Fruit fly (Drosophila melanogaster) whole organism, adult: ENCODE data around the gene CG7573.

Experiments
- CG14711 ChIP-seq: fragments of 200-800 bp; sonication (Bioruptor generic); optimal IDR thresholded peaks from 2 replicates; lab custom pipeline; 2018; ENCODE audit warnings: missing biosample characterization, mild to moderate bottlenecking, missing genetic modification characterization, moderate library complexity
- CG33017 ChIP-seq: fragments of 200-800 bp; sonication (Bioruptor generic); optimal IDR thresholded peaks from 2 replicates; lab custom pipeline; 2018; ENCODE audit warnings: missing biosample characterization, mild to moderate bottlenecking, missing genetic modification characterization, moderate library complexity
- CG7045 ChIP-seq: fragments of 200-800 bp; sonication (Bioruptor generic); optimal IDR thresholded peaks from 2 replicates; lab custom pipeline; 2017; ENCODE audit warnings: missing biosample characterization, mild to moderate bottlenecking, missing genetic modification characterization
- CG7101 ChIP-seq: fragments of 200-800 bp; sonication (Bioruptor generic); optimal IDR thresholded peaks from 2 replicates; lab custom pipeline; 2018; ENCODE audit warnings: missing biosample characterization, mild to moderate bottlenecking, missing genetic modification characterization, moderate library complexity
- Clk ChIP-seq: fragments of 200-800 bp; sonication (Bioruptor generic); optimal IDR thresholded peaks from 2 replicates; lab custom pipeline; 2017; ENCODE audit warnings: missing biosample characterization, missing genetic modification characterization
- Hr96 ChIP-seq: fragments of 200-800 bp; sonication (Bioruptor generic); optimal IDR thresholded peaks from 2 replicates; lab custom pipeline; 2016; ENCODE audit warnings: missing biosample characterization, missing genetic modification characterization
- Mnt ChIP-seq: fragments of 200-800 bp; sonication (Bioruptor generic); optimal IDR thresholded peaks from 2 replicates; lab custom pipeline; 2016; ENCODE audit warnings: missing biosample characterization, mild to moderate bottlenecking, missing genetic modification characterization
- bab1 ChIP-seq: fragments of 200-800 bp; sonication (Bioruptor generic); optimal IDR thresholded peaks from 3 replicates; lab custom pipeline; 2019; ENCODE audit warnings: missing biosample characterization, mild to moderate bottlenecking, missing genetic modification characterization, moderate library complexity
- cic ChIP-seq: fragments of 200-800 bp; sonication (Bioruptor generic); optimal IDR thresholded peaks from 2 replicates; lab custom pipeline; 2017; ENCODE audit warnings: missing biosample characterization, mild to moderate bottlenecking, missing genetic modification characterization, moderate library complexity
- cnc ChIP-seq, 2 experiments: fragments of >200 bp; optimal IDR thresholded peaks; 2 replicates each; lab custom pipeline; 2017
- kay ChIP-seq: fragments of 200-800 bp; sonication (Bioruptor generic); peaks from one replicate; lab custom pipeline; 2016; ENCODE audit warnings: missing biosample characterization, missing genetic modification characterization, borderline replicate concordance
- ovo ChIP-seq: fragments of 200-800 bp; sonication (Bioruptor generic); optimal IDR thresholded peaks from 2 replicates; lab custom pipeline; 2016; ENCODE audit warnings: missing biosample characterization, missing genetic modification characterization
- tj ChIP-seq: fragments of 200-800 bp; sonication (Bioruptor generic); optimal IDR thresholded peaks from 3 replicates; lab custom pipeline; 2017; ENCODE audit warnings: missing biosample characterization, mild to moderate bottlenecking, missing genetic modification characterization, moderate library complexity

DNA sequence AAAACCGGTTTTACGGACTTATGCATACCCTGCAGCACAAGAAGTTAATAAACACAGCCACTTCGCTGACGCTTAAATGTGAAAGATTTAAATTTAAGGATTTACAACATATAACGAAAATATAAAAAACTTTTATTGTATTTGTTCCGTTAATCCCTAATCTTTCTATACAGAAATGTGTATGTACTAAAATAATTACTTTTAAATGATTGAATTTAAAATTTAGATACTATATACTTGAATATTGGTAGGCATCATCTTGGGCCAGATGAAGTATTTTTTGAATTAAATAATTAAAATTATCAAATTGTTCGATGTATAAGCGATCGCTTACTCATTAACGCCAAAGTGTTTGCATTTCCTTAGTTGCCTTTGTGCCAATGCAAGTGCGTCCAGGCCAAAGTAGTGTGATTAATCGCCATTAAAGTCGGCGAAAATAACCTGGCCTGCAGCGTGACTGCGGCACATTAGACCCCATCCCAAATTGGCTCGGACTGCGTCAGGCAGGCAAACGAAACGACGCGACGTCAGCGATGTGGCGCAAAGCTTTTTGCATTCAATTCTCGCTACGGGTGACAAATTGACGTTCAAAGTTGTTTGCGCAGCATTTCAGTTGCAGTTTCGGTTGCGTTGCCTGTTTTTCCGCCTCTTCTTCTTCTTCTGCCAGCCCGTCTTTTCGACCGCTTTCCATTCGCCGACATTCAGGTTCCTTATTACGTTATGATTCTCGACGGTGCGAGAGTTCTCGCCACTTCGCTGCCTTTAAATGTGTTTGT lies 13.8 kb upstream of the CG7573 start:
- no peak for TF ChIP-seq CG33017 (tag; lab: Kevin White, UChicago)
- no peak for TF ChIP-seq ovo (GFP tag; lab: Kevin White, UChicago)
- TF ChIP-seq CG7045 (GFP tag; lab: Kevin White, UChicago), result no peak
- peak; percentile 98 for TF ChIP-seq tj (GFP tag; lab: Kevin White, UChicago)
- peak; percentile 57 for TF ChIP-seq kay (GFP tag; lab: Kevin White, UChicago)
- peak; percentile 7 for TF ChIP-seq CG14711
- no peak for TF ChIP-seq bab1
- TF ChIP-seq Clk (GFP tag; lab: Kevin White, UChicago), result no peak
- TF ChIP-seq Mnt (GFP tag; lab: Kevin White, UChicago), result no peak
- TF ChIP-seq cic (GFP tag; lab: Kevin White, UChicago), result no peak
- no peak for TF ChIP-seq cnc (optimal IDR thresholded peaks at IDR 0.05; lab: Kevin White, UChicago)
- no peak for TF ChIP-seq CG7101 (tag; lab: Kevin White, UChicago)
- no peak for TF ChIP-seq Hr96
